Worm (Caenorhabditis elegans) whole organism, L4/young adult: ENCODE data around the gene C01G12.13.

ENCODE experiments used
- dao-5 ChIP-seq: sonication (generic microtip); optimal IDR thresholded peaks from 2 replicates; lab custom pipeline; 2016; ENCODE audit warnings: missing genotype, missing genetic modification characterization, moderate library complexity, missing compliant biosample characterization
- him-1 ChIP-seq: sonication (generic microtip); optimal IDR thresholded peaks from 2 replicates; lab custom pipeline; 2016; ENCODE audit warnings: missing genotype, missing genetic modification reagents, missing genetic modification characterization, missing compliant biosample characterization

DNA sequence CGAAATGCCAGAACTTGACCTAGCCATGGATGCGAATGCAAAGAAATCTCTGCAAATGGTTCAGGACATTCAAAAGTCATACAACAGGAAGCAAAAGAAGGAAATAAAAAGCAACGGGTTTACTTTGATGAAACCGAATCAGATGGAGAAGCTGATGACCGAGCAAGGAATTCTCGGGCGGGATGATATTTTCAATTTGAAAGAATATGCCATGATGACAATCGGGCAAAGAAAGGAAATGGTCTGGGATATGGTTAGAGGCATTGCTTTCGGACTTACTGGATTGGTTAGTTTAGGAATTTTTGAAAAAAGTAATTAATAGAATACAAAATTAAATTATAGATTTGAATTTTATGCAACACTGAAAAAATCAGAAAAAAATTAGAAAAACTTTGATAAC is 44.2 kb downstream of the C01G12.13 start:
- no peak for TF ChIP-seq dao-5
- TF ChIP-seq him-1 (tag; lab: Kevin White, UChicago): no peak
